Worm (Caenorhabditis elegans) whole organism, L4/young adult: ENCODE results near the gene srsx-35.

Experiments used
- W03F9.2 ChIP-seq: fragments of 150-350 bp; optimal IDR thresholded peaks from 2 replicates; lab custom pipeline; 2014; ENCODE audit warnings: missing biosample characterization, missing genetic modification characterization
- dao-5 ChIP-seq: sonication (generic microtip); optimal IDR thresholded peaks from 2 replicates; lab custom pipeline; 2016; ENCODE audit warnings: missing genotype, missing genetic modification characterization, moderate library complexity, missing compliant biosample characterization
- him-1 ChIP-seq: sonication (generic microtip); optimal IDR thresholded peaks from 2 replicates; lab custom pipeline; 2016; ENCODE audit warnings: missing genotype, missing genetic modification reagents, missing genetic modification characterization, missing compliant biosample characterization

srsx-35 gene

DNA sequence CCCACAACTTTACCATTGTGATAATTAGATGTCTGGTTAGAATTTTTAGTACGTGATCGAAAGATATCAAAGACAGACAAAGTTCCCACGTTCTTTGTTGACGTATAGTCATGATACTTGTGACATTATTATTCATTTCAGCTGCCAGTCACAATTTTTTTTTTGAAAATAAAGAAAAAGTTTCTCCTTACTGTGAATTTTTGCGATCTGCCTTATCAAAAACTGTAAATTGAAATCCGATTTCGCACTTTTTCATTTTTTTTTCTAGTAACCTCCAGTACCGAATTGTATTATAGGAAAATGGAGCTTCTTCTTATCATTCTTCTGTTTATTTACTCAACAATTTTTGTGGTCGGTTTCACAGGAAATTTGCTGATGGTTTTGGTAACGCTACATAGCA, at the start of gene srsx-35:
srsx-35 (plus strand) TSS at position 301 of the 400 bp plus-strand sequence.
- TF ChIP-seq him-1 (no peak), W03F9.2 (tag; lab: Kevin White, UChicago) (no peak), dao-5 (no peak)

DNA sequence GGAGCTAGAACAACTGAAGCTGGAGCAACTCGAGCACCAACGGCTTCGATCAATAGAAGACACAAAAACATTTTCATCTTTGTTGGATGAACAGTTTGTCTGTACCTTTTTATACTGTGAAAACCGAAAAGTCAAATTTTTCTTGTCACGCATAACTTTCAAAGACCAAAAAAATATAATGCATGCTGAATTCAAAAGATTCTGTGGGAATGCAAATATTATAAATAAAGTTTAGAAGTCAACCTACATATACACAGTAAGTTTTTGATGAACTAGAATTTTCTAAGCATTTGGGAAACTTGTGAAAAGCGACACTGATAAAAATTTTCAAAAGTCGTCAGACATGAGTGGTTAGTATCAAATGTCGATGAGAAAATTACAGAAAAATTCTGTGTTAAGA, 47.6 kb upstream of the srsx-35 start, which contains the start of gene F46B3.15:
F46B3.15 (minus strand) TSS at position 101 of the 400 bp plus-strand sequence.
- no peak for TF ChIP-seq W03F9.2 (tag; lab: Kevin White, UChicago)
- no peak for TF ChIP-seq dao-5
- TF ChIP-seq him-1: no peak

DNA sequence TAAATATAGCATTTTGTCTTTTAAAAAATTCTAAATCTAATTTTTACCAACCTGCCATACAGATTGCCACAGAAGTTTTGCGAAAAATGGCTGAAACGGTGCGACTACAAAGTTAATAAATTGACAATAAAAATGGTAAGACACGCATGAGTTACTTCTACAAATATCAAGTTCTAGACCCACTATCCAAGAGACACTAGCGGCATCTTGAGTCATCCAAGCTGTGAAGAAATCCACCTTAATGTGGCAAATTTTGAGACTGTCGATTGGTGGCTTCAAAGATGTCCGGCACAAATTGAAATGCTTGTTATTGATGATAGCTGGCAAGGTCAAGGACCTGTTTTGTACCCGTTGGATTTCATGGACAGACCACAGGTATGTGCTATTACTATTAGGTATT, 46.9 kb upstream of the srsx-35 start, which contains the start of gene F46B3.16:
F46B3.16 (plus strand) TSS at position 301 of the 400 bp plus-strand sequence.
- TF ChIP-seq dao-5 (no peak), W03F9.2 (tag; lab: Kevin White, UChicago) (no peak), him-1 (no peak)

DNA sequence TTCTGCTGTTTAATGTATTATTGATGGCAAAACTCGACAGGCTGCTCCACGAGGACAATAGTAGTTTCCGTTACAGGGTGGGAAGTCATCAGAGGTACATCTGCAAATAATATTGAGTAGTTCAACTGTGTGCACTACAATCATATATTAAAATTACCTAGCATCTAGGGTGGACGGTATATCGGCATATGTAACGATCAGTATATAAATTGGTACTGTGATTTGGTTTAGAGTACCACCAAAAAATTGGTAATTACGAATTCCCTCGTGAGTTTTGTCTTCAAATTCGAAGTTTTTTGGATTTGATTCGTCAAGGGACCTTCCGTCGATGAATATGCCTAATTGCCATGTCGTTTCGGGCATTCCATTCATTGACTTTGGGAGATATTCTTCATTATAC, 44.4 kb upstream of the srsx-35 start, which contains the start of gene ttr-13:
ttr-13 (minus strand) TSS at position 101 of the 400 bp plus-strand sequence.
- TF ChIP-seq W03F9.2 (tag; lab: Kevin White, UChicago) (no peak), dao-5 (no peak), him-1 (no peak)

DNA sequence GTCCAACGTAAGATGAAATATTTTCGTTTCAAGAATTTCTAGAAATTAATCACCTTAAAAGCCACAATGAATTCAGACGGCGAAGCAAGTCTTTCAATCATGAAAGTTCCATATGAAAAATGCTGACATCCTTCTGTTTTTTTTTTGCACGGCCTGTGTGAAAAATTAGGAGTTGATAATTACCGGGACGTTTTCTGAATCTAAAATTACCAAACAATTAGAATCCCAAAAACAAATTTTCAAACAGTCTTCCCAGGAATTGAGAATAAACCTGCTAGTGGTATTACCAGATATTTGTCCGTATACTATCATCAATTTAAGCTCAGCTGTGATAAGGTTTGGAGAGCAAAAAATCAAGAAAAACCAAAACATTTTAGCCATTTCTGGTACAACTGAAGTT, 42.9 kb upstream of the srsx-35 start, which contains the start of gene Y44A6B.3:
Y44A6B.3 (minus strand) TSS at position 101 of the 400 bp plus-strand sequence.
- TF ChIP-seq dao-5 (no peak), W03F9.2 (tag; lab: Kevin White, UChicago) (no peak), him-1 (no peak)

DNA sequence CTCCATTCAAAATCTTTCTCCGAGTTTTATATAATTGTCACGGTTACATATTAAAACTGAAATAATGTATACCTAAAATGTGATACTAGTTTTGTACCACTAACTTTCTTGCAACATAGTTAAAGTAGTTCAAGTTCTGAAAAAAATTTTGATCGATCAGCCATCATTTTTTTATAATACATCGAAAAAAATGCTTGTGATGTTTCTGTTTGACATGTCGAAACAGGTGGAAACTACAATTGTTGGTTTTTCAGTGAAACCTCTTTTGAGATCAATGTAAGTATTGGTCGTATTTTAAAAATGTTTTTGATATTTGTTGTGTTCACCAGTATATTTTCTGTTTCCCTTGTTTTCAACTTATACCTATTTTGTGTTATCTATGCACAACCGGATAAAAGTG, 41.9 kb upstream of the srsx-35 start, which contains the start of gene srxa-14:
srxa-14 (plus strand) TSS at position 301 of the 400 bp plus-strand sequence.
- no peak for TF ChIP-seq him-1
- no peak for TF ChIP-seq W03F9.2 (tag; lab: Kevin White, UChicago)
- TF ChIP-seq dao-5: no peak

DNA sequence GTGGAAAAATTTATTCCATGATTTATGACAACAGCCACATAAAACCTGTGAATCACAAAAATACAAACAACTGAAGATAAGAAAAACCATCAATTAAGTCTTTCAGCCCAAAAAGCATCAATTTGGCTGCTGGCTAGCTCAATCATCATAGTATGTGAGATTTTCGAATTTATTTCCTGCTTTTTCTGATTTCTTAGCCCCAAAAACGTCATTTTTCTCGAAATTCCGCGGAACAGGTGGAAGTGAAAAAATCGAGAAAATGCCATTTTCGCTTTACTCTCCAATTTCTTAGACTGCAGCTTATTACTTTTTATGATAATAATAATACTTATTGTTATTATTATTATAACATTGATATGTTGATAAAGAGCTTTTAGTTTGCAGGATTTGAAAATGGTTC, 39.3 kb upstream of the srsx-35 start, which contains the start of gene srxa-15:
srxa-15 (plus strand) TSS at position 301 of the 400 bp plus-strand sequence.
- TF ChIP-seq him-1 (no peak), dao-5 (no peak), W03F9.2 (tag; lab: Kevin White, UChicago) (no peak)

DNA sequence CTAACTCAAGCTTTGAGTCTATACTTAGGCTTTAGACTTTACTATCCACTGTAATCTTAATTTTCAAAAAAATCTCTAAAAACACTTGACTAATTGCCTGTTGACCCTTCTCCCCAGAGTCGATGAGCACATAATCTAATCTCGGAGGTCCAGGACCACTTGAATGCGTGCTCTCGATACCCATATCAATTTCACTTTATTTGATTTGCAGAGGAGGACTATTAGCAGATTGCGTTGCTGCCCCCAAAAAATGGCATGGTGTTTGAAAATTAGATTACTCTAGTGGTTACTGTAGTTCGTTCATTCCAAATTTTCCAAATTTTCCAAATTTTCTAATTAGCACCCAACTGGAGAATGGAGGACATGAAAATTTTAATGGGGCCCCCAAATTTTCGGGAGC, 35.7 kb upstream of the srsx-35 start:
- TF ChIP-seq W03F9.2 (tag; lab: Kevin White, UChicago) (no peak), him-1 (no peak), dao-5 (no peak)

DNA sequence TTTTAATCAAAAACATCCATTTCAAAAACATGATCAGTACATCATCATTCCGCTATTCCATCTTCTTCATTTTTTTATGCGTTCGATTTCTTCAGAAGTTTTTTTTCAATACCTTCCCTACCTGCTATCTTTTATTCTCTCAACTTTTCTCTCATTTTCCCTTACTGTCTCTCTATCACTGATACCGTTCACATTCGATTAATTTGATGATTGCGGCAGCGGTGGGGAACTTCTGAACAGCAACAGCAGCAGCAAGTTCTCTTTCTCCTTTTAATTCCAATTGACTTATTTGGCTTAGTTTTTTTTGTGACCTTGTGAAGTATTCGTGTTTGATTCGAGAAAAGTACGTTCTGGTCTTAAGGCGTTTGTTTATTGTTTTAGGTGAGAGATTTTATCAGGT, 32.4 kb upstream of the srsx-35 start:
- TF ChIP-seq W03F9.2 (tag; lab: Kevin White, UChicago) (no peak), him-1 (no peak), dao-5 (no peak)

DNA sequence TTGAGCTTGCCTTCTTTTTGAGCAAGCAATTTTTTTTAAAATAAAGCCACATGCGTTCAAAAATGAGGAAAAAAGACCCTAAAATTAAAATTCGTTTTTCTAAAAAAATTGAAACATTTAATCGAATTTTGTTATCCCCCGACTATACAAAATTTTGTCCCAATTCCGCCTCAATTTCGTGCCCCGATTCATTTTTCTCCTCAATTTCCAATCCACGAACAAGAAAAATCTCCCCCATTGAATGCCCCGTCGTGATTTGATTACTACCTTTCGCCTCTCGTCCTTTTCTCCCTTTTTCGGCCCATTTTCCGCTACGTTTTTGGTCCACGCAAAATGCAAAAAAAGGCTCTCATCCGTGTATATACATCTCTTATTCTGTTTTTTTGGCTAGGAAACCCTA, 29.3 kb upstream of the srsx-35 start:
- TF ChIP-seq W03F9.2 (tag; lab: Kevin White, UChicago): no peak
- TF ChIP-seq him-1: no peak
- no peak for TF ChIP-seq dao-5

DNA sequence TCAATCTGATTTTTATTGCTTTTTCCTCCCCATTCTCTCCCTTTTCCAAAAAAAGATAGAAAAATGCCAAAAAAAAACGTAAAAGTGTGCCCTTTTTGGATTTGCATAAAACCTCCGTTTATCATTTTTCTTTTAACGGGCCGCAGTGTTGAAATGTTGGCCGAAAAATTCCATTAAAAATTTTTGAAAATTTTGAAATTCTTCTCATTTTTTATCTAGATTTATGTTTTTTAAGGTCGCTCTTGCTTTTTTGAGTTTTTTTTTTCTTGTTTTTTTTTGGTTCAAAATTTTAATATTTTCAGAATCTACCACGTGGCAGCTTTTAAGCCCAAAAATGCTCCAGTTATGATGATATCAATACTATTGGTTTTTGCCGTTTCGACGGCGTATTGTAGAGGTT, 26.9 kb upstream of the srsx-35 start, which contains the start of gene mnr-1:
mnr-1 (plus strand) TSS at position 301 of the 400 bp plus-strand sequence.
- TF ChIP-seq him-1 (no peak), dao-5 (no peak), W03F9.2 (tag; lab: Kevin White, UChicago) (no peak)

DNA sequence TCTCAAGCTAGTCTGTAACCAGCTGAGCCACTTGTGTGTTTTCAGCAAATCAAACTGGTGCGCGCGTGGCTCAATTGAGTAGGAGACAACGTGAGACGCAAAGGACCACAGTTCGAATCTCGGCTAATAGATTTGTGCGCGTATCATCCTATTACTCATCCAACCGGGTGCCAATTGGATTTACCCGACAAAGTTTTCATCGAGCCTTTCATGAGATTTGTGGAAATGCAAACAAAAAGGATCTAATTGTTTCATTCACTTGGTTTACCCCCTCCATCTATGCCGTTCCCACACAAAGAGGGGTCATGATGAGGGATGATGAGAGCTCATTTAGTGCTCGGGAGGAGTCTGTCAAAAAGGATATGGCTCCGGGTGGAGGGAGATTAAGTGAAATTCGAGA, 26.0 kb upstream of the srsx-35 start:
- TF ChIP-seq dao-5 (no peak), him-1 (no peak), W03F9.2 (tag; lab: Kevin White, UChicago) (no peak)

DNA sequence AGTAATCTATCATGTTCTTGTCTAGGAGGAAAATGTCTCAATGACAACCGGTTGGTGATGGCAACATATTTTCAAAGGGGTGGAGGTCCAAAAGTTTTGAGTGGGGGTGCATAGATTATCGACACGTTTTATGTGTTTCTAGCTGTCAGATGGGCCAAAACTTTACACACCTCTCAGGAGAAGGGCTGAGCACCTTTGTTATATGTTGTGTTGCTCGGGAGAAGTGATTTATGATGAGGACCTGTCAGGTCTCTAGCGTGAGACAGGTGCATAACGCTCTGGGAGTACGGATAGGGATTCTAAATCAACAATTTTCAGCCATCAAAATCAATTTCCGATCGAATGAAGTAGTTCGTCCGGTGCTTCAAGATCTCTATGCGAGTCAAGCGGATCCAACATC, 24.6 kb upstream of the srsx-35 start:
- TF ChIP-seq him-1 (no peak), dao-5 (no peak), W03F9.2 (tag; lab: Kevin White, UChicago) (no peak)

DNA sequence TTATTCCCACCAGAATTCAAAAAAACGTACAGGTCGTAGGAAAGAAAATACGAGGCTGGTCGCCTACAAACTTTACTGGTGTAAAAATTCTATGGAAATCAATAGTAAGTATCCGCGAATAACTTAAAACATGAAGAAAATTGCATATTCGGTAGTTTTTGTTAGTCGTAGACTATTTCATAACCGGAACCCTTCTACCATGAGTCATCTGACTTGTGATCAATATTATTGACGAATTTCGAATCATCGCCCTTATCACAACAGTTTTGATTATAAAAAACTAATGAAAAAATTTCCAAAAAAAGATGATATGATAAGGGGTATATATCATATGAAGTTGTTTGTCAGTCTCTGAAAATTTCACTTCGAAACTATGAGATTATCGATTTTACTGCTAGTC, 21.2 kb upstream of the srsx-35 start, which contains the start of gene W01F3.2:
W01F3.2 (plus strand) TSS at position 301 of the 400 bp plus-strand sequence.
- TF ChIP-seq him-1 (no peak), dao-5 (no peak), W03F9.2 (tag; lab: Kevin White, UChicago) (no peak)

DNA sequence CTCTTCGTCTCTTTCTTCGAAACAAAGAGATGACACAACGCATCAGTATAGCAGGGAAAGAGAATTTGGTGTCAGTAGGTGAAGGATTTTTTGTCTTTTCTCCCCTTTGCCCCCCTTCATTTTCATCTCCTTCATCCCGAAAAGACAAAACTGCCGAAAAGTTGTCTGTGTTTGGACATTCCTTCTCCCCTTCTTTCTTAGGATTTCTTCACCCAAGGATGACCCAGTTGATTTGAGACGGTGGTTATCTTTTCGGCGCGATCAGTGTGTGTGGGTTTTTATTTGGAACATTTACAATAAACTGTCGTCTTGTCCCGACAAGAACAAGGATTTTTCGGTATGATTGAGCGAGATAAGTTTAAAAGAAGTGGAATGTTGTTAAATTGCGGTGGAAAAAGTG, 18.7 kb upstream of the srsx-35 start:
- no peak for TF ChIP-seq W03F9.2 (tag; lab: Kevin White, UChicago)
- TF ChIP-seq dao-5: no peak
- TF ChIP-seq him-1: no peak

DNA sequence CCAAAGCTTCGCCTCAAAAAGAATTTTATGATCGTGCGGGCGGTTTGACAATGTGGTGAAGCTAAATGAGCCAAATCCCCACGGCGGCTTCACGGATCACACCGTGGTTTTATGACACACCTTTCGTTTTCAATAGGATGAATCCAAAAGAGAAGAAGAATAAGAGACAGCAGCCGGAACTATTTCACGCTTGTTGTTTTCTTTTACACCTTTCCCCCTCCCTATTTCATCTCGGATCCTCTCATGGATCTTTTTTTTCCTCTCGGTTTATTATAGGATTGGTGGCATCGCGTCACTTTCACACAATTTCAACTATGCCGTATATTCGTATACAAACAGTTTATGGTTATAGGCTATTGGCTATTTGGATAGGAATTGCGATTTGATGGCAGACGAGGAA, 17.5 kb upstream of the srsx-35 start:
- TF ChIP-seq him-1 (no peak), dao-5 (no peak), W03F9.2 (tag; lab: Kevin White, UChicago) (no peak)
